Fruit fly (Drosophila melanogaster) whole organism, embryonic: ENCODE results near the gene srp.

Source experiments
- Ada2b ChIP-seq: fragments of 200-800 bp; sonication (Bioruptor generic); IDR thresholded peaks from 2 replicates; pipeline ENCODE4 v1.3.6; 2022; ENCODE audit warnings: missing biosample characterization, missing genetic modification characterization
- Adf1 ChIP-seq: fragments of 200-800 bp; sonication (Bioruptor generic); IDR thresholded peaks from 2 replicates; pipeline ENCODE4 v1.3.6; 2022; ENCODE audit warnings: missing biosample characterization, missing genetic modification characterization
- Aef1 ChIP-seq: fragments of 200-800 bp; sonication (Bioruptor generic); IDR thresholded peaks from 3 replicates; pipeline ENCODE4 v1.3.6; 2022; ENCODE audit warnings: missing biosample characterization, missing genetic modification characterization
- Asciz ChIP-seq: fragments of 200-800 bp; sonication (Bioruptor generic); optimal IDR thresholded peaks from 2 replicates; lab custom pipeline; 2017; ENCODE audit warnings: missing biosample characterization, mild to moderate bottlenecking, missing genetic modification characterization, missing genetic modification reagents
- C15 ChIP-seq: fragments of 200-800 bp; sonication (Bioruptor generic); IDR thresholded peaks from 3 replicates; pipeline ENCODE4 v1.3.6; 2022; ENCODE audit warnings: missing biosample characterization, missing genetic modification characterization
- CG10979 ChIP-seq: fragments of 200-800 bp; sonication (Bioruptor generic); optimal IDR thresholded peaks from 2 replicates; lab custom pipeline; 2018; ENCODE audit warnings: missing biosample characterization, mild to moderate bottlenecking, missing genetic modification characterization, moderate library complexity
- CG12391 ChIP-seq: fragments of 200-800 bp; sonication (Bioruptor generic); optimal IDR thresholded peaks from 3 replicates; lab custom pipeline; 2018; ENCODE audit warnings: missing biosample characterization, mild to moderate bottlenecking, missing genetic modification characterization, moderate library complexity
- CG13424 ChIP-seq: fragments of 200-800 bp; sonication (Bioruptor generic); optimal IDR thresholded peaks from 2 replicates; lab custom pipeline; 2019; ENCODE audit warnings: missing biosample characterization, mild to moderate bottlenecking, missing genetic modification characterization, moderate library complexity
- CG13624 ChIP-seq: fragments of 200-800 bp; sonication (Bioruptor generic); optimal IDR thresholded peaks from 2 replicates; lab custom pipeline; 2016; ENCODE audit warnings: missing biosample characterization, missing genetic modification characterization
- CG1647 ChIP-seq: fragments of 200-800 bp; sonication (Bioruptor generic); optimal IDR thresholded peaks from 3 replicates; lab custom pipeline; 2016; ENCODE audit warnings: missing biosample characterization, missing genetic modification characterization
- CG17359 ChIP-seq: fragments of 200-800 bp; sonication (Bioruptor generic); optimal IDR thresholded peaks from 3 replicates; lab custom pipeline; 2018; ENCODE audit warnings: missing biosample characterization, mild to moderate bottlenecking, missing genetic modification characterization, moderate library complexity
- CG17361 ChIP-seq: fragments of 200-800 bp; sonication (Bioruptor generic); IDR thresholded peaks from 3 replicates; pipeline ENCODE4 v1.3.6; 2022; ENCODE audit warnings: missing biosample characterization, missing genetic modification characterization
- CG17385 ChIP-seq: fragments of 200-800 bp; sonication (Bioruptor generic); optimal IDR thresholded peaks from 3 replicates; lab custom pipeline; 2018; ENCODE audit warnings: missing biosample characterization, mild to moderate bottlenecking, missing genetic modification characterization
- CG18599 ChIP-seq: fragments of 200-800 bp; sonication (Bioruptor generic); optimal IDR thresholded peaks from 3 replicates; lab custom pipeline; 2017; ENCODE audit warnings: missing biosample characterization, missing genetic modification characterization, mild to moderate bottlenecking, moderate library complexity, missing genetic modification reagents
- CG2120 ChIP-seq: fragments of 200-800 bp; sonication (Bioruptor generic); optimal IDR thresholded peaks from 3 replicates; lab custom pipeline; 2016; ENCODE audit warnings: missing biosample characterization, missing genetic modification characterization
- CG2129 ChIP-seq: fragments of 200-800 bp; sonication (Bioruptor generic); IDR thresholded peaks from 2 replicates; pipeline ENCODE4 v1.3.6; 2022; ENCODE audit warnings: missing biosample characterization, missing genetic modification characterization; ENCODE audit not compliant: partially characterized antibody
- CG2199 ChIP-seq: fragments of 200-800 bp; sonication (Bioruptor generic); IDR thresholded peaks from 3 replicates; pipeline ENCODE4 v1.3.6; 2022; ENCODE audit warnings: missing biosample characterization, missing genetic modification characterization
- CG2202 ChIP-seq: fragments of 200-800 bp; sonication (Bioruptor generic); optimal IDR thresholded peaks from 2 replicates; lab custom pipeline; 2018; ENCODE audit warnings: missing biosample characterization, mild to moderate bottlenecking, missing genetic modification characterization
- CG31365 ChIP-seq: fragments of 200-800 bp; sonication (Bioruptor generic); optimal IDR thresholded peaks from 2 replicates; lab custom pipeline; 2018; ENCODE audit warnings: missing biosample characterization, mild to moderate bottlenecking, missing genetic modification characterization
- CG31441 ChIP-seq: fragments of 200-800 bp; sonication (Bioruptor generic); IDR thresholded peaks from 2 replicates; pipeline ENCODE4 v1.3.6; 2022; ENCODE audit warnings: missing biosample characterization, missing genetic modification characterization
- CG4360 ChIP-seq: fragments of 200-800 bp; sonication (Bioruptor generic); IDR thresholded peaks from 2 replicates; pipeline ENCODE4 v1.3.6; 2022; ENCODE audit warnings: missing biosample characterization, missing genetic modification characterization
- CG6683 ChIP-seq: fragments of 200-800 bp; sonication (Bioruptor generic); optimal IDR thresholded peaks from 2 replicates; lab custom pipeline; 2017; ENCODE audit warnings: missing biosample characterization, mild to moderate bottlenecking, missing genetic modification characterization, missing genetic modification reagents
- CG6689 ChIP-seq: fragments of 200-800 bp; sonication (Bioruptor generic); IDR thresholded peaks from 2 replicates; pipeline ENCODE4 v1.3.6; 2022; ENCODE audit warnings: missing biosample characterization, missing genetic modification characterization
- CG8089 ChIP-seq: fragments of 200-800 bp; sonication (Bioruptor generic); optimal IDR thresholded peaks from 3 replicates; lab custom pipeline; 2016; ENCODE audit warnings: missing biosample characterization, missing genetic modification characterization
- CG8944 ChIP-seq: fragments of 200-800 bp; sonication (Bioruptor generic); optimal IDR thresholded peaks from 3 replicates; lab custom pipeline; 2016; ENCODE audit warnings: missing biosample characterization, missing genetic modification characterization
- HmgD ChIP-seq: fragments of 200-800 bp; sonication (Bioruptor generic); optimal IDR thresholded peaks from 3 replicates; lab custom pipeline; 2016; ENCODE audit warnings: missing biosample characterization, missing genetic modification characterization
- Lim3 ChIP-seq: fragments of 200-800 bp; sonication (Bioruptor generic); IDR thresholded peaks from 2 replicates; pipeline ENCODE4 v1.3.6; 2022; ENCODE audit warnings: missing biosample characterization, missing genetic modification characterization
- NfI ChIP-seq: fragments of 200-800 bp; sonication (Bioruptor generic); optimal IDR thresholded peaks from 3 replicates; lab custom pipeline; 2018; ENCODE audit warnings: missing biosample characterization, mild to moderate bottlenecking, missing genetic modification characterization, moderate library complexity
- Ravus ChIP-seq: fragments of 200-800 bp; sonication (Bioruptor generic); IDR thresholded peaks from 2 replicates; pipeline ENCODE4 v1.3.6; 2022; ENCODE audit warnings: missing biosample characterization, missing genetic modification characterization
- Spps ChIP-seq: fragments of 200-800 bp; sonication (Bioruptor generic); optimal IDR thresholded peaks from 2 replicates; lab custom pipeline; 2018; ENCODE audit warnings: missing biosample characterization, mild to moderate bottlenecking, missing genetic modification characterization
- Trl ChIP-seq, 3 experiments: fragments of >200 bp in 2 of 3; fragments of 200-800 bp in 1 of 3; sonication (Bioruptor generic) in 1 of 3; optimal IDR thresholded peaks; 2 replicates in 1 of 3; 3 replicates in 2 of 3; lab custom pipeline; 2016 to 2017; ENCODE audit warnings: missing biosample characterization in 1 of 3, missing genetic modification characterization in 1 of 3
- Vsx1 ChIP-seq: fragments of 200-800 bp; sonication (Bioruptor generic); optimal IDR thresholded peaks from 2 replicates; lab custom pipeline; 2017; ENCODE audit warnings: missing biosample characterization, mild to moderate bottlenecking, missing genetic modification characterization, missing genetic modification reagents
- Xrp1 ChIP-seq: fragments of 200-800 bp; sonication (Bioruptor generic); IDR thresholded peaks from 2 replicates; pipeline ENCODE4 v1.3.6; 2022; ENCODE audit warnings: missing biosample characterization, missing genetic modification characterization
- abd-A ChIP-seq: fragments of 200-800 bp; sonication (Bioruptor generic); optimal IDR thresholded peaks from 3 replicates; lab custom pipeline; 2019; ENCODE audit warnings: missing biosample characterization, mild to moderate bottlenecking, missing genetic modification characterization, moderate library complexity
- bbx ChIP-seq: fragments of 200-800 bp; sonication (Bioruptor generic); IDR thresholded peaks from 2 replicates; pipeline ENCODE4 v1.3.6; 2022; ENCODE audit warnings: missing biosample characterization, missing genetic modification characterization; ENCODE audit not compliant: partially characterized antibody
- caup ChIP-seq: fragments of 200-800 bp; sonication (Bioruptor generic); optimal IDR thresholded peaks from 3 replicates; lab custom pipeline; 2017; ENCODE audit warnings: missing biosample characterization, mild to moderate bottlenecking, missing genetic modification characterization, moderate library complexity; ENCODE audit not compliant: severe bottlenecking
- cg ChIP-seq: fragments of 200-800 bp; sonication (Bioruptor generic); optimal IDR thresholded peaks from 3 replicates; lab custom pipeline; 2019; ENCODE audit warnings: missing biosample characterization, mild to moderate bottlenecking, missing genetic modification characterization, moderate library complexity
- dysf ChIP-seq: fragments of 200-800 bp; sonication (Bioruptor generic); IDR thresholded peaks from 3 replicates; pipeline ENCODE4 v1.3.6; 2022; ENCODE audit warnings: missing biosample characterization, missing genetic modification characterization
- lab ChIP-seq: fragments of 200-800 bp; sonication (Bioruptor generic); optimal IDR thresholded peaks from 3 replicates; lab custom pipeline; 2017; ENCODE audit warnings: missing biosample characterization, missing genetic modification characterization, mild to moderate bottlenecking, moderate library complexity, missing genetic modification reagents
- maf-S ChIP-seq: fragments of 200-800 bp; sonication (Bioruptor generic); optimal IDR thresholded peaks from 2 replicates; lab custom pipeline; 2016; ENCODE audit warnings: missing biosample characterization, missing genetic modification characterization
- mirr ChIP-seq: fragments of 200-800 bp; sonication (Bioruptor generic); optimal IDR thresholded peaks from 3 replicates; lab custom pipeline; 2018; ENCODE audit warnings: missing biosample characterization, mild to moderate bottlenecking, missing genetic modification characterization
- pan ChIP-seq, 4 experiments: fragments of >200 bp in 3 of 4; fragments of 200-800 bp in 1 of 4; sonication (Bioruptor generic) in 1 of 4; optimal IDR thresholded peaks in 3 of 4; IDR thresholded peaks in 1 of 4; 2 replicates each; pipeline versions ENCODE4 v1.3.6 to Lab custom; 2017 to 2022; ENCODE audit warnings: missing biosample characterization in 2 of 4, missing genetic modification characterization in 2 of 4, mixed read lengths in 1 of 4
- pho ChIP-seq: fragments of 200-800 bp; sonication (Bioruptor generic); optimal IDR thresholded peaks from 2 replicates; lab custom pipeline; 2016; ENCODE audit warnings: missing biosample characterization, missing genetic modification characterization
- pita ChIP-seq: fragments of 200-800 bp; sonication (Bioruptor generic); optimal IDR thresholded peaks from 2 replicates; lab custom pipeline; 2017; ENCODE audit warnings: missing biosample characterization, mild to moderate bottlenecking, missing genetic modification characterization
- sens-2 ChIP-seq: fragments of 200-800 bp; sonication (Bioruptor generic); IDR thresholded peaks from 2 replicates; pipeline ENCODE4 v1.3.6; 2022; ENCODE audit warnings: missing biosample characterization, missing genetic modification characterization
- slp2 ChIP-seq: fragments of 200-800 bp; sonication (Bioruptor generic); optimal IDR thresholded peaks from 2 replicates; lab custom pipeline; 2016; ENCODE audit warnings: missing biosample characterization, missing genetic modification characterization
- sr ChIP-seq: fragments of 200-800 bp; sonication (Bioruptor generic); IDR thresholded peaks from 3 replicates; pipeline ENCODE4 v1.3.6; 2022; ENCODE audit warnings: missing biosample characterization, missing genetic modification characterization
- tna ChIP-seq: fragments of 200-800 bp; sonication (Bioruptor generic); IDR thresholded peaks from 2 replicates; pipeline ENCODE4 v1.3.6; 2022; ENCODE audit warnings: missing biosample characterization, missing genetic modification characterization; ENCODE audit not compliant: partially characterized antibody

Gene srp

dm6 chr3R:15993139-15993804, 7.3 kb downstream of the srp start (continued):
- TF ChIP-seq Aef1 (GFP tag; lab: Robert Waterston, UW) (peak; percentile 94), dysf (GFP tag; lab: Robert Waterston, UW) (no peak; the same call in 2 of the 3 replicates), pan (optimal IDR thresholded peaks at IDR 0.05; lab: Kevin White, UChicago) (no peak), pan (GFP tag; optimal IDR thresholded peaks at IDR 0.05 in 1 of 2, IDR thresholded peaks at IDR 0.05 in 1 of 2) (peak in 1 of 2 experiments; percentile 23), CG2202 (tag; lab: Kevin White, UChicago) (no peak), Xrp1 (GFP tag; lab: Robert Waterston, UW) (0 out of 2 replicates have a peak, but pooled peaks have one; percentile 17), cg (GFP tag; lab: Kevin White, UChicago) (peak; percentile 64), pita (no peak), C15 (GFP tag; lab: Robert Waterston, UW) (no peak), Trl (optimal IDR thresholded peaks at IDR 0.05; lab: Kevin White, UChicago) (peak; percentile 84 to 86), Trl (GFP tag; optimal IDR thresholded peaks at IDR 0.05; lab: Kevin White, UChicago) (no peak), Ravus (no peak), CG12391 (tag; lab: Kevin White, UChicago) (peak; percentile 32), CG10979 (tag; lab: Kevin White, UChicago) (peak; percentile 0), Ada2b (GFP tag; lab: Robert Waterston, UW) (peak; percentile 19; the same call in 1 of the 2 replicates), slp2 (GFP tag; lab: Kevin White, UChicago) (no peak), Asciz (GFP tag; lab: Kevin White, UChicago) (no peak), tna (GFP tag; lab: Robert Waterston, UW) (no peak; the same call in 1 of the 2 replicates), CG31365 (tag; lab: Kevin White, UChicago) (no peak), sens-2 (no peak), CG13424 (peak; percentile 12), Vsx1 (no peak), maf-S (GFP tag; lab: Kevin White, UChicago) (no peak), CG2129 (GFP tag; lab: Robert Waterston, UW) (no peak), CG31441 (GFP tag; lab: Robert Waterston, UW) (peak; percentile 32; the same call in 1 of the 2 replicates), mirr (GFP tag; lab: Kevin White, UChicago) (peak; percentile 88), CG17359 (tag; lab: Kevin White, UChicago) (no peak), CG4360 (GFP tag; lab: Robert Waterston, UW) (peak; percentile 100), CG2120 (GFP tag; lab: Kevin White, UChicago) (no peak), pho (GFP tag; lab: Kevin White, UChicago) (no peak), CG1647 (GFP tag; lab: Kevin White, UChicago) (no peak), CG8089 (no peak), bbx (GFP tag; lab: Robert Waterston, UW) (peak; percentile 49), Spps (no peak), CG17385 (GFP tag; lab: Kevin White, UChicago) (no peak), Adf1 (GFP tag; lab: Robert Waterston, UW) (peak; percentile 80), caup (no peak), abd-A (tag; lab: Kevin White, UChicago) (no peak), NfI (no peak), sr (GFP tag; lab: Robert Waterston, UW) (peak; percentile 61; the same call in 2 of the 3 replicates), CG13624 (GFP tag; lab: Kevin White, UChicago) (no peak), CG8944 (GFP tag; lab: Kevin White, UChicago) (no peak), CG6689 (GFP tag; lab: Robert Waterston, UW) (no peak), CG6683 (GFP tag; lab: Kevin White, UChicago) (no peak), CG17361 (peak; percentile 63; the same call in 2 of the 3 replicates), CG2199 (peak; percentile 78; the same call in 2 of the 3 replicates), Lim3 (GFP tag; lab: Robert Waterston, UW) (no peak), HmgD (GFP tag; lab: Kevin White, UChicago) (no peak), lab (GFP tag; lab: Kevin White, UChicago) (peak; percentile 32), CG18599 (GFP tag; lab: Kevin White, UChicago) (no peak)
